Worm (Caenorhabditis elegans): ENCODE results near the gene zim-2.

- TF ChIP-seq ztf-11 (tag; optimal IDR thresholded peaks at IDR 0.05) (no peak), mep-1 (tag; optimal IDR thresholded peaks at IDR 0.05) (no peak), lin-32 (GFP tag; optimal IDR thresholded peaks at IDR 0.05) (no peak), snpc-4 (tag; optimal IDR thresholded peaks at IDR 0.05) (no peak), mab-5 (tag; optimal IDR thresholded peaks at IDR 0.05) (no peak), nhr-237 (tag; optimal IDR thresholded peaks at IDR 0.05) (no peak), ces-1 (GFP tag; optimal IDR thresholded peaks at IDR 0.05) (no peak), unc-120 (tag; optimal IDR thresholded peaks at IDR 0.05; ENCODE audit: poor library complexity, severe bottlenecking) (no peak), elt-3 (tag; optimal IDR thresholded peaks at IDR 0.05) (no peak), sptf-1 (tag; optimal IDR thresholded peaks at IDR 0.05) (no peak)
Measured at ce11 chrIV:10554947-10555346, at the start of gene zim-2.
